Fruit fly (Drosophila melanogaster) whole organism: Measurements from ENCODE around the gene CG33258.
A peak's percentile ranks its signal among the peaks of the same experiment; 100 is the strongest.

Experiments used
- CG8478 ChIP-seq: fragments of >200 bp; optimal IDR thresholded peaks from 2 replicates; lab custom pipeline; 2018; ENCODE audit warnings: inconsistent platforms
- Dll ChIP-seq: fragments of >200 bp; optimal IDR thresholded peaks from 2 replicates; lab custom pipeline; 2017
- EcR ChIP-seq, 2 experiments: fragments of >200 bp; optimal IDR thresholded peaks; 2 replicates each; lab custom pipeline; 2017; ENCODE audit warnings: missing biosample characterization in 2 of 2, missing genetic modification characterization in 2 of 2, missing genetic modification reagents in 2 of 2
- pan ChIP-seq: fragments of >200 bp; optimal IDR thresholded peaks from 2 replicates; lab custom pipeline; 2017
- psq ChIP-seq: fragments of >200 bp; optimal IDR thresholded peaks from 2 replicates; lab custom pipeline; 2017
- usp ChIP-seq: fragments of >200 bp; optimal IDR thresholded peaks from 2 replicates; lab custom pipeline; 2017; ENCODE audit warnings: missing biosample characterization, missing genetic modification characterization, mixed read lengths

The CG33258 gene

dm6 chr3L:16043782-16044352, 38.5 kb upstream of the CG33258 start:
- TF ChIP-seq Dll (lab: Kevin White, UChicago) (no peak), CG8478 (lab: Kevin White, UChicago) (no peak), usp (GFP tag; lab: Kevin White, UChicago) (no peak), psq (lab: Kevin White, UChicago) (no peak), pan (no peak), EcR (GFP tag; optimal IDR thresholded peaks at IDR 0.05; lab: Kevin White, UChicago) (no peak)

- no peak for TF ChIP-seq CG8478 (lab: Kevin White, UChicago)
Observed at dm6 chr3L:16045083-16045830, 37.1 kb upstream of the CG33258 start.

dm6 chr3L:16045831-16046336, 36.5 kb upstream of the CG33258 start:
- TF ChIP-seq psq (lab: Kevin White, UChicago) (no peak), Dll (lab: Kevin White, UChicago) (no peak), pan (no peak), usp (GFP tag; lab: Kevin White, UChicago) (no peak), EcR (GFP tag; optimal IDR thresholded peaks at IDR 0.05; lab: Kevin White, UChicago) (no peak), CG8478 (lab: Kevin White, UChicago) (no peak)

dm6 chr3L:16046387-16047066, 35.8 kb upstream of the CG33258 start:
- TF ChIP-seq Dll (lab: Kevin White, UChicago) (no peak), usp (GFP tag; lab: Kevin White, UChicago) (no peak), CG8478 (lab: Kevin White, UChicago) (no peak), pan (no peak), EcR (GFP tag; optimal IDR thresholded peaks at IDR 0.05; lab: Kevin White, UChicago) (no peak), psq (lab: Kevin White, UChicago) (no peak)

- no peak for TF ChIP-seq pan
- peak; percentile 78 for TF ChIP-seq Dll (lab: Kevin White, UChicago)
- no peak for TF ChIP-seq usp (GFP tag; lab: Kevin White, UChicago)
- TF ChIP-seq CG8478 (lab: Kevin White, UChicago): no peak
- no peak for TF ChIP-seq psq (lab: Kevin White, UChicago)
- peak in 1 of 2 experiments; percentile 69 for TF ChIP-seq EcR (GFP tag; optimal IDR thresholded peaks at IDR 0.05; lab: Kevin White, UChicago)
Observed at dm6 chr3L:16047105-16047504, 35.2 kb upstream of the CG33258 start.

- TF ChIP-seq pan (no peak), EcR (GFP tag; optimal IDR thresholded peaks at IDR 0.05; lab: Kevin White, UChicago) (no peak), usp (GFP tag; lab: Kevin White, UChicago) (no peak), CG8478 (lab: Kevin White, UChicago) (no peak), Dll (lab: Kevin White, UChicago) (no peak), psq (lab: Kevin White, UChicago) (no peak)
Observed at dm6 chr3L:16048086-16048485, 34.3 kb upstream of the CG33258 start.

dm6 chr3L:16048722-16049459, 33.5 kb upstream of the CG33258 start:
- TF ChIP-seq Dll (lab: Kevin White, UChicago): no peak

dm6 chr3L:16049955-16050886, 32.1 kb upstream of the CG33258 start:
- TF ChIP-seq usp (GFP tag; lab: Kevin White, UChicago) (no peak), Dll (lab: Kevin White, UChicago) (no peak), psq (lab: Kevin White, UChicago) (no peak), CG8478 (lab: Kevin White, UChicago) (no peak), pan (no peak), EcR (GFP tag; optimal IDR thresholded peaks at IDR 0.05; lab: Kevin White, UChicago) (no peak)

- TF ChIP-seq EcR (GFP tag; optimal IDR thresholded peaks at IDR 0.05; lab: Kevin White, UChicago) (no peak), Dll (lab: Kevin White, UChicago) (no peak), usp (GFP tag; lab: Kevin White, UChicago) (no peak), pan (no peak), psq (lab: Kevin White, UChicago) (no peak), CG8478 (lab: Kevin White, UChicago) (no peak)
Observed at dm6 chr3L:16050887-16051258, 31.5 kb upstream of the CG33258 start, which contains the start of gene Diap1. TSS of gene Diap1 (minus strand) at chr3L:16051034.

- TF ChIP-seq psq (lab: Kevin White, UChicago) (no peak), CG8478 (lab: Kevin White, UChicago) (no peak), Dll (lab: Kevin White, UChicago) (no peak), pan (no peak), EcR (GFP tag; optimal IDR thresholded peaks at IDR 0.05; lab: Kevin White, UChicago) (no peak), usp (GFP tag; lab: Kevin White, UChicago) (no peak)
Observed at dm6 chr3L:16051719-16052122, 30.6 kb upstream of the CG33258 start, which contains the start of gene Mbs. TSS of gene Mbs (plus strand) at chr3L:16051959.
